Worm (Caenorhabditis elegans) whole organism, midembryonic: Measurements from ENCODE around the gene srd-2.

Source experiments
- T22C8.4 ChIP-seq: fragments of 200-800 bp; sonication (Bioruptor generic); IDR thresholded peaks from 2 replicates; pipeline ENCODE4 v1.3.6; 2022; ENCODE audit warnings: missing genetic modification characterization, missing compliant biosample characterization
- cog-1 ChIP-seq: sonication (generic microtip); optimal IDR thresholded peaks from 2 replicates; lab custom pipeline; 2016; ENCODE audit warnings: missing genetic modification characterization, missing compliant biosample characterization
- flt-1 ChIP-seq: fragments of 200-800 bp; sonication (Bioruptor generic); IDR thresholded peaks from 2 replicates; pipeline ENCODE4 v1.3.6; 2022; ENCODE audit warnings: missing genetic modification characterization, missing compliant biosample characterization
- klf-2 ChIP-seq: fragments of 200-800 bp; sonication (Bioruptor generic); conservative IDR thresholded peaks from 2 replicates; pipeline ENCODE4 v1.3.6; 2022; ENCODE audit warnings: missing genetic modification reagents, missing genetic modification characterization, missing compliant biosample characterization
- med-1 ChIP-seq: sonication (generic microtip); optimal IDR thresholded peaks from 2 replicates; lab custom pipeline; 2017; ENCODE audit warnings: missing genetic modification characterization, mild to moderate bottlenecking, missing compliant biosample characterization, antibody characterized with exemption, missing genetic modification reagents; ENCODE audit not compliant: insufficient read depth
- ref-1 ChIP-seq: fragments of 200-800 bp; sonication (Bioruptor generic); conservative IDR thresholded peaks from 2 replicates; pipeline ENCODE4 v1.3.6; 2022; ENCODE audit warnings: missing genetic modification reagents, missing genetic modification characterization, missing compliant biosample characterization
- tab-1 ChIP-seq: fragments of 200-800 bp; sonication (Bioruptor generic); IDR thresholded peaks from 2 replicates; pipeline ENCODE4 v1.3.6; 2022; ENCODE audit warnings: missing genetic modification characterization, missing compliant biosample characterization
- ztf-23 ChIP-seq: fragments of 200-800 bp; sonication (Bioruptor generic); IDR thresholded peaks from 2 replicates; pipeline ENCODE4 v1.3.6; 2022; ENCODE audit warnings: missing genetic modification reagents, missing genetic modification characterization, missing compliant biosample characterization
- ztf-29 ChIP-seq: fragments of 200-800 bp; sonication (Bioruptor generic); IDR thresholded peaks from 2 replicates; pipeline ENCODE4 v1.3.6; 2022; ENCODE audit warnings: missing genetic modification reagents, missing genetic modification characterization, missing compliant biosample characterization

The srd-2 gene

ce11 chrII:10187808-10188207 lies at the start of gene srd-2:
Gene srd-2, minus strand, starts transcription at chrII:10187908.
- TF ChIP-seq T22C8.4 (no peak), cog-1 (tag; lab: Kevin White, UChicago) (no peak), tab-1 (GFP tag; lab: Robert Waterston, UW) (no peak), med-1 (GFP tag; lab: Kevin White, UChicago) (no peak), ztf-29 (GFP tag; lab: Robert Waterston, UW) (no peak), flt-1 (GFP tag; lab: Robert Waterston, UW) (no peak), klf-2 (GFP tag; lab: Robert Waterston, UW) (no peak), ztf-23 (GFP tag; lab: Robert Waterston, UW) (no peak), ref-1 (GFP tag; lab: Robert Waterston, UW) (no peak)

DNA sequence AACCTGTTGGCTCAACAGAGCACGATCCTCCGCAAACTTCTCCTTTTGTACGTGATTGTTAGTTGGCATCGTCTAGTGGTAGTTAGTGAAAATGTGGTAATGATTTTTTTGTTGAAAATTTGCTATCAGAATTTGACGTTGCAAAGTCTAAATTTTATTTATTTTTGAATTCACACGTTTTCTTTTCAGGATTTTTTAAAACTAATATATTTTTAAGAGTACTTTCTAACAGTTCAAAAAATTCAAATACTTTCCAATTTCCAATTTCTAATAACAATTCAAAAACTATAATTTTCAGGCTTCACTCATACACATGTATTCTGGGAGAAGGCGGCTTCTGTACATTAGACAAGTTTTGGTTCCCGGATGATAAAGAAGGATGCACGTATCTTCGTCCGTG lies 46.7 kb upstream of the srd-2 start, which contains the start of gene ubxn-5:
ubxn-5 (minus strand) TSS at position 101 of the 400 bp plus-strand sequence.
- TF ChIP-seq ref-1 (GFP tag; lab: Robert Waterston, UW) (no peak), ztf-23 (GFP tag; lab: Robert Waterston, UW) (no peak), tab-1 (GFP tag; lab: Robert Waterston, UW) (no peak), T22C8.4 (no peak), med-1 (GFP tag; lab: Kevin White, UChicago) (no peak), cog-1 (tag; lab: Kevin White, UChicago) (no peak), ztf-29 (GFP tag; lab: Robert Waterston, UW) (no peak), klf-2 (GFP tag; lab: Robert Waterston, UW) (no peak), flt-1 (GFP tag; lab: Robert Waterston, UW) (no peak)

- TF ChIP-seq tab-1 (GFP tag; lab: Robert Waterston, UW) = no peak
- TF ChIP-seq klf-2 (GFP tag; lab: Robert Waterston, UW) = no peak
- TF ChIP-seq ztf-23 (GFP tag; lab: Robert Waterston, UW) = no peak
- TF ChIP-seq flt-1 (GFP tag; lab: Robert Waterston, UW) = no peak
- TF ChIP-seq med-1 (GFP tag; lab: Kevin White, UChicago) = no peak
- TF ChIP-seq ref-1 (GFP tag; lab: Robert Waterston, UW) = no peak
- no peak for TF ChIP-seq cog-1 (tag; lab: Kevin White, UChicago)
- no peak for TF ChIP-seq T22C8.4
- no peak for TF ChIP-seq ztf-29 (GFP tag; lab: Robert Waterston, UW)
Measured at ce11 chrII:10231874-10232273, 44.2 kb upstream of the srd-2 start.

- TF ChIP-seq cog-1 (tag; lab: Kevin White, UChicago) (no peak), klf-2 (GFP tag; lab: Robert Waterston, UW) (no peak), ztf-29 (GFP tag; lab: Robert Waterston, UW) (no peak), ref-1 (GFP tag; lab: Robert Waterston, UW) (no peak), ztf-23 (GFP tag; lab: Robert Waterston, UW) (no peak), T22C8.4 (no peak), flt-1 (GFP tag; lab: Robert Waterston, UW) (no peak), med-1 (GFP tag; lab: Kevin White, UChicago) (no peak), tab-1 (GFP tag; lab: Robert Waterston, UW) (no peak)
Measured at ce11 chrII:10230972-10231371, 43.3 kb upstream of the srd-2 start, which contains the start of gene T01E8.8. Gene T01E8.8, plus strand, starts transcription at chrII:10231272.

- TF ChIP-seq tab-1 (GFP tag; lab: Robert Waterston, UW) = no peak
- TF ChIP-seq med-1 (GFP tag; lab: Kevin White, UChicago) = no peak
- no peak for TF ChIP-seq ref-1 (GFP tag; lab: Robert Waterston, UW)
- no peak for TF ChIP-seq flt-1 (GFP tag; lab: Robert Waterston, UW)
- no peak for TF ChIP-seq T22C8.4
- no peak for TF ChIP-seq klf-2 (GFP tag; lab: Robert Waterston, UW)
- no peak for TF ChIP-seq ztf-29 (GFP tag; lab: Robert Waterston, UW)
- no peak for TF ChIP-seq cog-1 (tag; lab: Kevin White, UChicago)
Measured at ce11 chrII:10227030-10227429, 39.3 kb upstream of the srd-2 start, which contains the start of gene srh-135. Gene srh-135, minus strand, starts transcription at chrII:10227130.

- TF ChIP-seq tab-1 (GFP tag; lab: Robert Waterston, UW) (no peak), med-1 (GFP tag; lab: Kevin White, UChicago) (no peak), T22C8.4 (no peak), ztf-23 (GFP tag; lab: Robert Waterston, UW) (no peak), ztf-29 (GFP tag; lab: Robert Waterston, UW) (no peak), cog-1 (tag; lab: Kevin White, UChicago) (no peak), klf-2 (GFP tag; lab: Robert Waterston, UW) (no peak), ref-1 (GFP tag; lab: Robert Waterston, UW) (no peak), flt-1 (GFP tag; lab: Robert Waterston, UW) (no peak)
Measured at ce11 chrII:10222577-10222976, 34.9 kb upstream of the srd-2 start, which contains the start of gene plc-3. Gene plc-3, plus strand, starts transcription at chrII:10222877.

DNA sequence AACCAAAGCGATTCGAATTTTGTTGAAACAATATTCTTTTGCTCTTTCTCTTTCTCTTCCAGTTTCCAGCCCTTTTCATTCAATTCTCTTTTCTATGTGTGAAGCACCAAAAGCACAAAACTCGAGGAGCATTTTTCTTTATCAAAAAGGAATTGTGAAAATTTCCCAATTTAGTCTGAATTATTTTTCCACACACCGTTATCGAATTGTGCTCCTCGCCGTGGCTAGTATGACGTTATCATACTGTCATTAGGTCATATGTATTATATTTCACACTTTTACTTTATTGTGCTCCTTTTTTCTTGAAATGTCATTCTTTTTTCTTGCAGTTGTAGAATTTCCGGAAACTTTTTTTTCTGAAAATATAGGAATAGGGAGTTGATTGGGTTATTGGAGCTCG lies 33.9 kb upstream of the srd-2 start:
- TF ChIP-seq klf-2 (GFP tag; lab: Robert Waterston, UW) (no peak), T22C8.4 (no peak), flt-1 (GFP tag; lab: Robert Waterston, UW) (no peak), tab-1 (GFP tag; lab: Robert Waterston, UW) (no peak), med-1 (GFP tag; lab: Kevin White, UChicago) (no peak), ztf-29 (GFP tag; lab: Robert Waterston, UW) (no peak), ztf-23 (GFP tag; lab: Robert Waterston, UW) (no peak), cog-1 (tag; lab: Kevin White, UChicago) (no peak), ref-1 (GFP tag; lab: Robert Waterston, UW) (no peak)

DNA sequence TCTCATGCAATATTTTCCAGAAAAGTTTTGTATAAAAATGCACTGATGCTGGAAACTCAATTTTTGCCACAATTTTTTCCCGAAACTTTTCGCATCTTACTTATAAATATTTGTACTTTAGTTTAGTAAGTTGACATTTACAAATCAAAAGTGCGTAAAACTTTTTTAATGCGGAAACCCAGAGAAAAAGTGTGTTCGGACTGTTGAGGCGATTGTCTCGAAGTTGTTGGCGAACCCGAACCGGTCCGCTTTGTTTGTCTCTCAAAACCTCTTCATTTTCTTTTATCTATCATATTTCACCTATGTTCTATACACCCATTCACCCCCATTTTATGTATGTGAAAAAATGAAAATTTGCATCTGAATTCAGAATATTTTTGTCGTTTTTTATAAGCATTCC lies 32.9 kb upstream of the srd-2 start:
- TF ChIP-seq ztf-29 (GFP tag; lab: Robert Waterston, UW) = no peak
- TF ChIP-seq flt-1 (GFP tag; lab: Robert Waterston, UW) = no peak
- no peak for TF ChIP-seq T22C8.4
- no peak for TF ChIP-seq klf-2 (GFP tag; lab: Robert Waterston, UW)
- no peak for TF ChIP-seq cog-1 (tag; lab: Kevin White, UChicago)
- TF ChIP-seq ztf-23 (GFP tag; lab: Robert Waterston, UW) = no peak
- no peak for TF ChIP-seq tab-1 (GFP tag; lab: Robert Waterston, UW)
- TF ChIP-seq med-1 (GFP tag; lab: Kevin White, UChicago) = no peak
- no peak for TF ChIP-seq ref-1 (GFP tag; lab: Robert Waterston, UW)
